Fruit fly (Drosophila melanogaster): ENCODE measurements around the gene Spn77Ba.

Gene Spn77Ba

DNA sequence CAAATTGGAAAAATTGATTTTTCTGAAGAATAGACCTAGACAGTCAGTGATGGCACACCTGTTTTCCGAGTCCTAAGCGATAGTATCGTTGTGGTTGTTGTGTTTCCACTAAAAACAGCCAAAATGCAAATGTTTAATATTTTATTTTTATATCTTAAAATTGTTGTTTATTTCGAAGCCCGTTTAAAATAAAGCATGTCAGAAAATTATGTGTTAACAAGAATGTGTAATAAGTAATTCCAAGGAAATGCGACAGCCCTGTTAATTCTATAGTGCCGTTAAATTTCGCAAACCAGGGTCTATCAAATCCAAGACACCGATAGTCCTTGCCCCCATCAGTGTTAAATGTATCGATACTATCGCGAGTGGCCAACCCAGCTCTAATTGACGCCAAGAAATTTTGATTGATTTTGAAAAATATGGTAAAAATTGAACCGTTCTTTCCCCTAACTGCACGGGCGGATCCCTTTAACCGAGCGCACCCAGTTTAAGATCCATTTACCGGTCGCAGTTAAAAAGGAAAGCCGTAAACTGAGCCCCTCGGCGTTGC lies 14.8 kb upstream of the Spn77Ba start, which contains the start of gene Pex23:
TSS of gene Pex23 (minus strand) at position 61 of the 550 bp plus-strand sequence.
- TF ChIP-seq Smox (GFP tag; optimal IDR thresholded peaks at IDR 0.05) (peak; percentile 75), Sox15 (GFP tag; optimal IDR thresholded peaks at IDR 0.05) (peak; percentile 76), Ets96B (tag; optimal IDR thresholded peaks at IDR 0.05) (peak; percentile 50), Met (GFP tag; optimal IDR thresholded peaks at IDR 0.05) (no peak), esn (GFP tag; optimal IDR thresholded peaks at IDR 0.05) (peak; percentile 84), Hr39 (GFP tag; optimal IDR thresholded peaks at IDR 0.05) (peak; percentile 81), cyc (GFP tag; optimal IDR thresholded peaks at IDR 0.05) (peak; percentile 82), CG8319 (GFP tag; optimal IDR thresholded peaks at IDR 0.05) (peak; percentile 15), CG3919 (GFP tag; optimal IDR thresholded peaks at IDR 0.05) (peak; percentile 72), CG11294 (GFP tag; IDR thresholded peaks at IDR 0.05) (peak; percentile 58; the same call in 1 of the 2 replicates), achi (GFP tag; optimal IDR thresholded peaks at IDR 0.05) (peak; percentile 70), ss (GFP tag; optimal IDR thresholded peaks at IDR 0.05) (no peak), eg (GFP tag; IDR thresholded peaks at IDR 0.05) (peak; percentile 80), Eip93F (GFP tag; optimal IDR thresholded peaks at IDR 0.05) (peak; percentile 9), CG11762 (GFP tag; optimal IDR thresholded peaks at IDR 0.05; ENCODE audit: insufficient read depth) (peak; percentile 42), CG10631 (GFP tag; optimal IDR thresholded peaks at IDR 0.05) (peak; percentile 83), pdm3 (GFP tag; optimal IDR thresholded peaks at IDR 0.05) (peak; percentile 82), CG6792 (GFP tag; optimal IDR thresholded peaks at IDR 0.05) (peak; percentile 46), CG7368 (GFP tag; optimal IDR thresholded peaks at IDR 0.05) (peak; percentile 36), Eip75B (GFP tag; optimal IDR thresholded peaks at IDR 0.05) (no peak), CG11902 (GFP tag; optimal IDR thresholded peaks at IDR 0.05) (peak; percentile 69), CG6163 (GFP tag; IDR thresholded peaks at IDR 0.05) (peak; percentile 76), CG3032 (tag; optimal IDR thresholded peaks at IDR 0.05) (peak; percentile 70), Sox102F (GFP tag; optimal IDR thresholded peaks at IDR 0.05) (peak; percentile 62), topi (GFP tag; optimal IDR thresholded peaks at IDR 0.05) (peak; percentile 74), Lpt (GFP tag; optimal IDR thresholded peaks at IDR 0.05) (peak; percentile 37), vri (GFP tag; optimal IDR thresholded peaks at IDR 0.05) (no peak), CG4318 (GFP tag; optimal IDR thresholded peaks at IDR 0.05) (no peak), Ets21C (GFP tag; optimal IDR thresholded peaks at IDR 0.05) (peak; percentile 74), lz (GFP tag; optimal IDR thresholded peaks at IDR 0.05) (peak; percentile 79), CG8632 (GFP tag; optimal IDR thresholded peaks at IDR 0.05) (peak; percentile 59), Hr38 (GFP tag; optimal IDR thresholded peaks at IDR 0.05) (no peak), CG15336 (GFP tag; IDR thresholded peaks at IDR 0.05) (0 out of 2 replicates have a peak, but pooled peaks have one; percentile 46), acj6 (GFP tag; optimal IDR thresholded peaks at IDR 0.05) (no peak), Gug (GFP tag; IDR thresholded peaks at IDR 0.05) (peak; percentile 70; the same call in 1 of the 2 replicates), CG8119 (GFP tag; IDR thresholded peaks at IDR 0.05) (peak; percentile 54; the same call in 2 of the 3 replicates), CG34406 (GFP tag; optimal IDR thresholded peaks at IDR 0.05) (no peak), CG31627 (GFP tag; optimal IDR thresholded peaks at IDR 0.05) (peak; percentile 80)

- TF ChIP-seq Hr4 (GFP tag; optimal IDR thresholded peaks at IDR 0.05) (peak; percentile 6), Hr39 (GFP tag; optimal IDR thresholded peaks at IDR 0.05) (no peak), Eip93F (GFP tag; optimal IDR thresholded peaks at IDR 0.05) (no peak), fkh (GFP tag; optimal IDR thresholded peaks at IDR 0.05) (no peak), CG3919 (GFP tag; optimal IDR thresholded peaks at IDR 0.05) (no peak), Eip78C (GFP tag) (peak; percentile 47), CG7368 (GFP tag; optimal IDR thresholded peaks at IDR 0.05) (peak; percentile 31)
Observed at dm6 chr3L:20306142-20306541, 10.8 kb upstream of the Spn77Ba start, which contains the start of gene CG32225. TSS of gene CG32225 (minus strand) at chr3L:20306283.

Measured in whole organism, prepupa.